Worm (Caenorhabditis elegans) whole organism, mixed stage, embryonic: ENCODE results near the gene arp-1.

ENCODE experiments used
- ces-1 ChIP-seq: fragments of 150-350 bp; optimal IDR thresholded peaks from 2 replicates; lab custom pipeline; 2014; ENCODE audit warnings: missing biosample characterization, missing genetic modification reagents, missing genetic modification characterization
- elt-3 ChIP-seq: fragments of 150-350 bp; optimal IDR thresholded peaks from 2 replicates; lab custom pipeline; 2014; ENCODE audit warnings: missing biosample characterization, missing genetic modification characterization
- nhr-12 ChIP-seq: fragments of 150-350 bp; optimal IDR thresholded peaks from 2 replicates; lab custom pipeline; 2014; ENCODE audit warnings: missing biosample characterization, missing genetic modification characterization
- nhr-28 ChIP-seq: fragments of 150-350 bp; optimal IDR thresholded peaks from 2 replicates; lab custom pipeline; 2014; ENCODE audit warnings: missing biosample characterization, missing genetic modification characterization
- sptf-1 ChIP-seq: sonication (generic microtip); optimal IDR thresholded peaks from 2 replicates; lab custom pipeline; 2017; ENCODE audit warnings: mild to moderate bottlenecking, missing genetic modification characterization, moderate library complexity, missing compliant biosample characterization

DNA sequence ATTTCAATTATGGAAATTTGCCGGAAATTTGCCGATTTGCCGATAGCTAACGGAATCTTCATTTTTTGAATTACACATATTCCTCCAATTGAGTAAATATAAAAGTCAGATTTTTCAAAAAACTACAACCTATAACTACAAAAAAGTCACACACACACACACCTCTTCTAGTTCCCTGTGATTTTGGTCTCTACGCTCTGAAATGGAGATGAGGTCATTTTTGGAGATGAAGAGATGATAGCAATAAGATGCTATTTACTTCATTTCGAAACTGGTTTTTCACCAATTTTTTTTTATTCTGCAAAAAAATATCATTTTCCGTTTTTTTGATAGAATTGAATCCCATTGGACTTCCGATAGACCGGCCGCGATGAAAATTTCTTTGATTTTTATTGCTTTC lies 4.1 kb downstream of the arp-1 start, which contains the start of gene Y53F4B.23:
- TF ChIP-seq sptf-1, result no peak
- TF ChIP-seq nhr-28 (tag; lab: Kevin White, UChicago), result no peak
- TF ChIP-seq ces-1 (GFP tag; lab: Kevin White, UChicago), result no peak
- TF ChIP-seq elt-3 (tag; lab: Kevin White, UChicago), result no peak
- TF ChIP-seq nhr-12, result no peak
